Worm (Caenorhabditis elegans) whole organism, late embryonic: ENCODE results near the gene pat-2.

ENCODE experiments used
- C08G9.2 ChIP-seq: sonication (generic microtip); optimal IDR thresholded peaks from 2 replicates; lab custom pipeline; 2016; ENCODE audit warnings: mild to moderate bottlenecking, missing genetic modification characterization, moderate library complexity, missing compliant biosample characterization
- C38D4.7 ChIP-seq: fragments of 200-800 bp; sonication (Bioruptor generic); optimal IDR thresholded peaks from 2 replicates; lab custom pipeline; 2018; ENCODE audit warnings: mild to moderate bottlenecking, missing genetic modification characterization, moderate library complexity, missing compliant biosample characterization
- K02D7.2 ChIP-seq: sonication (generic microtip); optimal IDR thresholded peaks from 2 replicates; lab custom pipeline; 2017; ENCODE audit warnings: mild to moderate bottlenecking, missing genetic modification characterization, missing compliant biosample characterization
- Y22D7AL.16 ChIP-seq: sonication (generic microtip); optimal IDR thresholded peaks from 2 replicates; lab custom pipeline; 2016; ENCODE audit warnings: missing genetic modification characterization, missing compliant biosample characterization
- ama-1 ChIP-seq: fragments of 150-350 bp; optimal IDR thresholded peaks from 2 replicates; lab custom pipeline; 2014
- ceh-14 ChIP-seq: sonication (generic microtip); optimal IDR thresholded peaks from 2 replicates; lab custom pipeline; 2016; ENCODE audit warnings: missing genotype, missing genetic modification characterization, missing compliant biosample characterization
- ceh-18 ChIP-seq: sonication (generic microtip); optimal IDR thresholded peaks from 2 replicates; lab custom pipeline; 2016; ENCODE audit warnings: missing genetic modification characterization, missing compliant biosample characterization
- ceh-2 ChIP-seq: sonication (generic microtip); optimal IDR thresholded peaks from 2 replicates; lab custom pipeline; 2016; ENCODE audit warnings: missing genotype, missing genetic modification characterization, missing compliant biosample characterization
- ceh-22 ChIP-seq: sonication (generic microtip); optimal IDR thresholded peaks from 2 replicates; lab custom pipeline; 2017; ENCODE audit warnings: missing biosample characterization, missing genetic modification characterization
- ceh-24 ChIP-seq: sonication (generic microtip); optimal IDR thresholded peaks from 2 replicates; lab custom pipeline; 2016; ENCODE audit warnings: mild to moderate bottlenecking, missing genetic modification characterization, missing compliant biosample characterization
- ceh-30 ChIP-seq: fragments of 150-350 bp; optimal IDR thresholded peaks from 2 replicates; lab custom pipeline; 2014; ENCODE audit warnings: missing biosample characterization, missing genetic modification characterization
- ceh-31 ChIP-seq: sonication (generic microtip); optimal IDR thresholded peaks from 2 replicates; lab custom pipeline; 2016; ENCODE audit warnings: missing genetic modification characterization, missing compliant biosample characterization
- ceh-48 ChIP-seq: sonication (generic microtip); optimal IDR thresholded peaks from 2 replicates; lab custom pipeline; 2016; ENCODE audit warnings: missing genetic modification characterization, inconsistent platforms, missing compliant biosample characterization
- ceh-9 ChIP-seq: sonication (generic microtip); optimal IDR thresholded peaks from 2 replicates; lab custom pipeline; 2016; ENCODE audit warnings: mild to moderate bottlenecking, missing genetic modification characterization, inconsistent platforms, missing compliant biosample characterization
- che-1 ChIP-seq: sonication (generic microtip); optimal IDR thresholded peaks from 2 replicates; lab custom pipeline; 2016; ENCODE audit warnings: mild to moderate bottlenecking, missing genetic modification characterization, missing compliant biosample characterization
- dmd-4 ChIP-seq: sonication (generic microtip); optimal IDR thresholded peaks from 2 replicates; lab custom pipeline; 2016; ENCODE audit warnings: borderline replicate concordance, missing genetic modification characterization, missing compliant biosample characterization
- elt-2 ChIP-seq: sonication (generic microtip); optimal IDR thresholded peaks from 2 replicates; lab custom pipeline; 2016; ENCODE audit warnings: missing genetic modification reagents, missing genetic modification characterization, missing compliant biosample characterization
- eyg-1 ChIP-seq: sonication (generic microtip); optimal IDR thresholded peaks from 2 replicates; lab custom pipeline; 2016; ENCODE audit warnings: missing genotype, missing genetic modification characterization, missing compliant biosample characterization
- fax-1 ChIP-seq: sonication (generic microtip); optimal IDR thresholded peaks from 2 replicates; lab custom pipeline; 2016; ENCODE audit warnings: missing genotype, missing genetic modification characterization, missing compliant biosample characterization
- fkh-6 ChIP-seq: sonication (generic microtip); optimal IDR thresholded peaks from 2 replicates; lab custom pipeline; 2016; ENCODE audit warnings: missing genetic modification characterization, missing compliant biosample characterization
- gmeb-2 ChIP-seq: sonication (generic microtip); optimal IDR thresholded peaks from 2 replicates; lab custom pipeline; 2016; ENCODE audit warnings: missing genetic modification characterization, inconsistent platforms, missing compliant biosample characterization
- hlh-13 ChIP-seq: fragments of 200-800 bp; sonication (Bioruptor generic); optimal IDR thresholded peaks from 2 replicates; lab custom pipeline; 2018; ENCODE audit warnings: mild to moderate bottlenecking, missing genetic modification characterization, missing compliant biosample characterization
- hlh-15 ChIP-seq: sonication (generic microtip); optimal IDR thresholded peaks from 2 replicates; lab custom pipeline; 2016; ENCODE audit warnings: missing genetic modification characterization, missing compliant biosample characterization
- hlh-30 ChIP-seq: sonication (generic microtip); optimal IDR thresholded peaks from 2 replicates; lab custom pipeline; 2017; ENCODE audit warnings: antibody characterized with exemption, missing genetic modification characterization, missing compliant biosample characterization; ENCODE audit not compliant: insufficient read depth
- hlh-8 ChIP-seq: sonication (generic microtip); optimal IDR thresholded peaks from 2 replicates; lab custom pipeline; 2016; ENCODE audit warnings: missing genotype, missing genetic modification characterization, missing compliant biosample characterization
- lin-11 ChIP-seq: fragments of 200-800 bp; sonication (Bioruptor generic); optimal IDR thresholded peaks from 2 replicates; lab custom pipeline; 2018; ENCODE audit warnings: mild to moderate bottlenecking, missing genetic modification characterization, missing compliant biosample characterization
- madf-2 ChIP-seq: sonication (generic microtip); optimal IDR thresholded peaks from 2 replicates; lab custom pipeline; 2017; ENCODE audit warnings: missing genetic modification characterization, missing compliant biosample characterization
- nhr-232 ChIP-seq: sonication (generic microtip); optimal IDR thresholded peaks from 2 replicates; lab custom pipeline; 2016; ENCODE audit warnings: missing genetic modification characterization, missing compliant biosample characterization
- npax-4 ChIP-seq: sonication (generic microtip); optimal IDR thresholded peaks from 2 replicates; lab custom pipeline; 2016; ENCODE audit warnings: missing genetic modification characterization, missing compliant biosample characterization
- pha-4 ChIP-seq: fragments of 150-350 bp; optimal IDR thresholded peaks from 2 replicates; lab custom pipeline; 2018; ENCODE audit warnings: missing biosample characterization, missing genetic modification reagents, missing genetic modification characterization
- sdc-2 ChIP-seq: sonication (generic microtip); optimal IDR thresholded peaks from 2 replicates; lab custom pipeline; 2016; ENCODE audit warnings: missing genotype, missing genetic modification characterization, missing compliant biosample characterization
- sox-2 ChIP-seq: fragments of 200-800 bp; sonication (Bioruptor generic); IDR thresholded peaks from 2 replicates; pipeline ENCODE4 v1.3.6; 2022; ENCODE audit warnings: missing genetic modification reagents, missing genetic modification characterization, missing compliant biosample characterization
- tbx-2 ChIP-seq: sonication (generic microtip); optimal IDR thresholded peaks from 2 replicates; lab custom pipeline; 2016; ENCODE audit warnings: missing genetic modification characterization, missing compliant biosample characterization
- ttx-3 ChIP-seq: sonication (generic microtip); optimal IDR thresholded peaks from 2 replicates; lab custom pipeline; 2016; ENCODE audit warnings: missing genetic modification reagents, missing genetic modification characterization, missing compliant biosample characterization
- unc-42 ChIP-seq: sonication (generic microtip); optimal IDR thresholded peaks from 2 replicates; lab custom pipeline; 2016; ENCODE audit warnings: missing genotype, missing genetic modification characterization, missing compliant biosample characterization
- unc-86 ChIP-seq: sonication (generic microtip); optimal IDR thresholded peaks from 2 replicates; lab custom pipeline; 2016; ENCODE audit warnings: missing genetic modification characterization, missing compliant biosample characterization
- zip-5 ChIP-seq: sonication (generic microtip); optimal IDR thresholded peaks from 2 replicates; lab custom pipeline; 2016; ENCODE audit warnings: missing genetic modification characterization, missing compliant biosample characterization
- ztf-16 ChIP-seq: sonication (generic microtip); optimal IDR thresholded peaks from 2 replicates; lab custom pipeline; 2017; ENCODE audit warnings: missing genetic modification characterization, missing compliant biosample characterization

Gene pat-2

ce11 chrIII:8785426-8785825 lies 33.3 kb upstream of the pat-2 start:
- TF ChIP-seq ceh-18 (tag; lab: Kevin White, UChicago), result peak; percentile 65
- TF ChIP-seq eyg-1 (tag; lab: Kevin White, UChicago), result no peak
- peak; percentile 58 for TF ChIP-seq hlh-30 (tag; lab: Kevin White, UChicago)
- no peak for TF ChIP-seq che-1
- TF ChIP-seq K02D7.2, result no peak
- no peak for TF ChIP-seq hlh-15
- no peak for TF ChIP-seq nhr-232
- TF ChIP-seq C08G9.2, result no peak
- TF ChIP-seq npax-4 (tag; lab: Kevin White, UChicago), result no peak

- no peak for TF ChIP-seq ztf-16
- no peak for TF ChIP-seq ceh-9 (tag; lab: Kevin White, UChicago)
- no peak for TF ChIP-seq ceh-18 (tag; lab: Kevin White, UChicago)
- no peak for TF ChIP-seq sdc-2 (tag; lab: Kevin White, UChicago)
- no peak for TF ChIP-seq lin-11 (tag; lab: Kevin White, UChicago)
- no peak for TF ChIP-seq unc-86 (tag; lab: Kevin White, UChicago)
- no peak for TF ChIP-seq hlh-8
- no peak for TF ChIP-seq nhr-232
- TF ChIP-seq K02D7.2, result no peak
- no peak for TF ChIP-seq madf-2 (tag; lab: Kevin White, UChicago)
- TF ChIP-seq ttx-3 (tag; lab: Kevin White, UChicago), result no peak
- no peak for TF ChIP-seq dmd-4 (tag; lab: Kevin White, UChicago)
- no peak for TF ChIP-seq sox-2 (GFP tag; lab: Robert Waterston, UW)
- no peak for TF ChIP-seq hlh-13 (GFP tag; lab: Kevin White, UChicago)
These were observed 32.6 kb upstream of the pat-2 start, which contains the start of gene K02D10.8 for ce11 chrIII:8786077-8786476. Gene K02D10.8 (plus strand): TSS chrIII:8786377.

DNA sequence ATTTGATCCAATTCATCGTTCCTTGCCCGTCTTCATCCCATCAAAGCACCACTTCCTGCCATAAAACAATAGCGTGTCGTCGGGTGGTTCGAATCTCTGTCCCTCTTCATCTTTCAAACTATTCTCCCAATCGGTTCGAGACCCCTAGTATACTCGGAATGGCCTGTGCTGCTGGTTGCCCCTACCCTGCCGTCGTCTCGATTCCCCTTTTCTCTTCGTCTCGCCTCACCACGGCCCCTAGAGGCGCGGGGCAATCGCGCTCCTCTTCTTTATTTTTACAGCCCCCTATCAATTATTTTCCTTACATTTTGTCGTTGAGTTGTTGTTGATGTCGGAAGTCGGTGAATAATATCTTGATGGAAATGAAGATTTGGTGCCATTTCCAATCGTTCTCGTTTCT lies 30.0 kb upstream of the pat-2 start:
- TF ChIP-seq ceh-30 (tag; lab: Kevin White, UChicago) (no peak), tbx-2 (tag; lab: Kevin White, UChicago) (peak; percentile 32), unc-42 (tag; lab: Kevin White, UChicago) (peak; percentile 14), fkh-6 (tag; lab: Kevin White, UChicago) (no peak), K02D7.2 (no peak), ceh-31 (tag; lab: Kevin White, UChicago) (peak; percentile 29), ceh-14 (tag; lab: Kevin White, UChicago) (peak; percentile 17)

ce11 chrIII:8791235-8791634 lies 27.5 kb upstream of the pat-2 start, which contains the start of the genes zfp-1 and F54F2.14:
Gene zfp-1 (plus strand): TSS chrIII:8791535.
Gene F54F2.14 (plus strand): TSS chrIII:8791546.
- TF ChIP-seq pha-4 (tag; lab: Kevin White, UChicago), result no peak
- no peak for TF ChIP-seq ceh-31 (tag; lab: Kevin White, UChicago)
- no peak for TF ChIP-seq ceh-48
- TF ChIP-seq ceh-22, result no peak
- no peak for TF ChIP-seq hlh-15
- no peak for TF ChIP-seq madf-2 (tag; lab: Kevin White, UChicago)

DNA sequence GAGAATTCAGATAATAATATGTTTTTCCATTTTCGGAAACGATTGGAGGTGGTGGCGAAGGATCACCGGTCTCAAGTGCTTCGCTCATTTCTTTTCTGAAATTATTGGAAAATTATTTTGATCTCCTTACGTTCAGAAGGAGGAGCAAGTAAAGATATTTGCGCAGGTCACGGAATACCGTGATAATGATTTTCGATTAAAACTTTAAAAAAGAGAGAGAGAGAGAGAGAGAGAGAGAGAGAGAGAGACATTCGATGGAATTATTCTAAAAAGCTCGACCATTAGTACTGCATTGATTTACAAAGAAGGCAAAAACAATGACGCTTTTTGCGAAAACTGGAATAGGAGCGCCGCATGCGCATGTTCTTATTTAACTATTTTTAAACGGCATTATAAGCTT lies 26.4 kb upstream of the pat-2 start, which contains the start of gene ztf-1:
Gene ztf-1, minus strand, starts transcription at position 101 of the 400 bp plus-strand sequence.
- TF ChIP-seq C38D4.7 (GFP tag; lab: Kevin White, UChicago) (no peak), ceh-24 (tag; lab: Kevin White, UChicago) (no peak), Y22D7AL.16 (tag; lab: Kevin White, UChicago) (no peak), ceh-48 (no peak), hlh-13 (GFP tag; lab: Kevin White, UChicago) (no peak), ceh-18 (tag; lab: Kevin White, UChicago) (no peak), hlh-8 (no peak), elt-2 (tag; lab: Kevin White, UChicago) (no peak), gmeb-2 (tag; lab: Kevin White, UChicago) (no peak), zip-5 (tag; lab: Kevin White, UChicago) (no peak), tbx-2 (tag; lab: Kevin White, UChicago) (no peak), ama-1 (no peak), eyg-1 (tag; lab: Kevin White, UChicago) (no peak), fax-1 (no peak), ceh-2 (tag; lab: Kevin White, UChicago) (no peak)
